Worm (Caenorhabditis elegans) whole organism, mixed stage, embryonic: ENCODE results near the gene C15F1.8.

ENCODE experiments used
- M03D4.4 ChIP-seq: sonication (generic microtip); optimal IDR thresholded peaks from 2 replicates; lab custom pipeline; 2017; ENCODE audit warnings: mild to moderate bottlenecking, missing genetic modification characterization, missing compliant biosample characterization
- bed-3 ChIP-seq: fragments of 200-800 bp; sonication (Bioruptor generic); optimal IDR thresholded peaks from 3 replicates; lab custom pipeline; 2018; ENCODE audit warnings: mild to moderate bottlenecking, missing genetic modification characterization, moderate library complexity, missing compliant biosample characterization
- blmp-1 ChIP-seq: fragments of 150-350 bp; optimal IDR thresholded peaks from 2 replicates; lab custom pipeline; 2014; ENCODE audit warnings: missing biosample characterization, missing genetic modification characterization
- ceh-39 ChIP-seq: fragments of 150-350 bp; optimal IDR thresholded peaks from 2 replicates; lab custom pipeline; 2014; ENCODE audit warnings: missing biosample characterization, missing genetic modification characterization
- ceh-43 ChIP-seq: fragments of 200-800 bp; sonication (Bioruptor generic); optimal IDR thresholded peaks from 2 replicates; lab custom pipeline; 2018; ENCODE audit warnings: mild to moderate bottlenecking, missing genetic modification characterization, moderate library complexity, missing compliant biosample characterization
- ceh-83 ChIP-seq: fragments of 200-800 bp; sonication (Bioruptor generic); optimal IDR thresholded peaks from 2 replicates; lab custom pipeline; 2018; ENCODE audit warnings: mild to moderate bottlenecking, missing genetic modification characterization, missing compliant biosample characterization
- ces-1 ChIP-seq: fragments of 150-350 bp; optimal IDR thresholded peaks from 2 replicates; lab custom pipeline; 2014; ENCODE audit warnings: missing biosample characterization, missing genetic modification reagents, missing genetic modification characterization
- cnd-1 ChIP-seq: fragments of 200-800 bp; sonication (Bioruptor generic); optimal IDR thresholded peaks from 2 replicates; lab custom pipeline; 2018; ENCODE audit warnings: mild to moderate bottlenecking, missing genetic modification characterization, missing compliant biosample characterization
- drap-1 ChIP-seq: fragments of 200-800 bp; sonication (Bioruptor generic); optimal IDR thresholded peaks from 3 replicates; lab custom pipeline; 2018; ENCODE audit warnings: mild to moderate bottlenecking, missing genetic modification characterization, missing compliant biosample characterization
- elt-1 ChIP-seq: sonication (generic microtip); optimal IDR thresholded peaks from 2 replicates; lab custom pipeline; 2017; ENCODE audit warnings: missing genetic modification characterization, mild to moderate bottlenecking, missing compliant biosample characterization, antibody characterized with exemption, moderate library complexity, borderline replicate concordance; ENCODE audit not compliant: insufficient read depth
- elt-3 ChIP-seq: fragments of 150-350 bp; optimal IDR thresholded peaks from 2 replicates; lab custom pipeline; 2014; ENCODE audit warnings: missing biosample characterization, missing genetic modification characterization
- flh-1 ChIP-seq: fragments of 200-800 bp; sonication (Bioruptor generic); optimal IDR thresholded peaks from 2 replicates; lab custom pipeline; 2018; ENCODE audit warnings: mild to moderate bottlenecking, missing genetic modification characterization, moderate library complexity, missing compliant biosample characterization
- ham-2 ChIP-seq: fragments of 200-800 bp; sonication (Bioruptor generic); optimal IDR thresholded peaks from 2 replicates; lab custom pipeline; 2018; ENCODE audit warnings: mild to moderate bottlenecking, missing genetic modification characterization, missing compliant biosample characterization
- lin-13 ChIP-seq: fragments of 150-350 bp; optimal IDR thresholded peaks from 2 replicates; lab custom pipeline; 2014; ENCODE audit warnings: missing biosample characterization, missing genetic modification characterization
- lin-32 ChIP-seq: fragments of 200-800 bp; sonication (Bioruptor generic); optimal IDR thresholded peaks from 2 replicates; lab custom pipeline; 2018; ENCODE audit warnings: mild to moderate bottlenecking, missing genetic modification characterization, missing compliant biosample characterization
- mab-5 ChIP-seq: fragments of 150-350 bp; optimal IDR thresholded peaks from 2 replicates; lab custom pipeline; 2014; ENCODE audit warnings: missing biosample characterization, missing genetic modification characterization
- mep-1 ChIP-seq: fragments of 150-350 bp; optimal IDR thresholded peaks from 2 replicates; lab custom pipeline; 2017; ENCODE audit warnings: missing biosample characterization, missing genetic modification reagents, missing genetic modification characterization, inconsistent platforms
- mls-2 ChIP-seq: sonication (generic microtip); optimal IDR thresholded peaks from 2 replicates; lab custom pipeline; 2016; ENCODE audit warnings: mild to moderate bottlenecking, missing genetic modification characterization, moderate library complexity, missing compliant biosample characterization
- nhr-237 ChIP-seq: fragments of 150-350 bp; optimal IDR thresholded peaks from 2 replicates; lab custom pipeline; 2014; ENCODE audit warnings: missing biosample characterization, missing genetic modification characterization
- nhr-76 ChIP-seq: sonication (generic microtip); optimal IDR thresholded peaks from 2 replicates; lab custom pipeline; 2017; ENCODE audit warnings: missing biosample characterization, missing genetic modification characterization
- sem-2 ChIP-seq: fragments of 200-800 bp; sonication (Bioruptor generic); optimal IDR thresholded peaks from 2 replicates; lab custom pipeline; 2018; ENCODE audit warnings: mild to moderate bottlenecking, missing genetic modification characterization, missing compliant biosample characterization
- snpc-4 ChIP-seq: fragments of 150-350 bp; optimal IDR thresholded peaks from 2 replicates; lab custom pipeline; 2014; ENCODE audit warnings: missing biosample characterization, missing genetic modification characterization
- sptf-1 ChIP-seq: sonication (generic microtip); optimal IDR thresholded peaks from 2 replicates; lab custom pipeline; 2017; ENCODE audit warnings: mild to moderate bottlenecking, missing genetic modification characterization, moderate library complexity, missing compliant biosample characterization
- tbx-8 ChIP-seq: fragments of 200-800 bp; sonication (Bioruptor generic); optimal IDR thresholded peaks from 2 replicates; lab custom pipeline; 2018; ENCODE audit warnings: mild to moderate bottlenecking, missing genetic modification characterization, moderate library complexity, missing compliant biosample characterization
- unc-120 ChIP-seq: sonication (generic microtip); optimal IDR thresholded peaks from 2 replicates; lab custom pipeline; 2017; ENCODE audit warnings: missing genetic modification characterization, missing compliant biosample characterization; ENCODE audit not compliant: poor library complexity, severe bottlenecking
- unc-39 ChIP-seq: fragments of 150-350 bp; optimal IDR thresholded peaks from 2 replicates; lab custom pipeline; 2014; ENCODE audit warnings: missing biosample characterization, missing genetic modification characterization
- unc-62 ChIP-seq: fragments of 150-350 bp; optimal IDR thresholded peaks from 2 replicates; lab custom pipeline; 2014; ENCODE audit warnings: missing biosample characterization, missing genetic modification reagents, missing genetic modification characterization
- zip-8 ChIP-seq: fragments of 150-350 bp; optimal IDR thresholded peaks from 2 replicates; lab custom pipeline; 2014; ENCODE audit warnings: missing biosample characterization, missing genetic modification characterization
- ztf-11 ChIP-seq: fragments of 150-350 bp; optimal IDR thresholded peaks from 2 replicates; lab custom pipeline; 2014; ENCODE audit warnings: missing biosample characterization, missing genetic modification characterization

The C15F1.8 gene

DNA sequence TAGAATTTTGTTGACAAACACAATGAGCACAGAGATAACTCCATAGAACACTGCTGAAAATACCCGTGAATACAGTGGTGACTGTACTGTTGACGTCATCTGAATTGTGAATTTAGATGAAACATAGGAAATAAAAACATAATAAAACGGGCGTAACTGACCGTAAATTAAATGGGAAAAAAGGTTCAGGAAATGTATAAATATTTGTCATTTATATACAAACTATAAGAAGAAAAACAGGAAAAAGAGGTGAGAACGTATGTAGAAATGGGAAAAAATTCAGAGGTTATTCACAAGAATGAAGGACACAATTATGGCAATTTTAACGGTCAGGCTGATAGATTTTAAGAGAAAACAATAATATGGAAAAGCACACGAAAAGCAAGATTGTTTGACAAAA, 35.0 kb upstream of the C15F1.8 start, which contains the start of gene sqv-7:
TSS of gene sqv-7 (minus strand) at position 101 of the 400 bp plus-strand sequence.
- TF ChIP-seq elt-3 (tag; lab: Kevin White, UChicago) (no peak), nhr-237 (tag; lab: Kevin White, UChicago) (no peak), blmp-1 (tag; lab: Kevin White, UChicago) (no peak), unc-62 (no peak), mab-5 (tag; lab: Kevin White, UChicago) (no peak), flh-1 (GFP tag; lab: Kevin White, UChicago) (no peak), cnd-1 (no peak), ces-1 (GFP tag; lab: Kevin White, UChicago) (no peak), ztf-11 (tag; lab: Kevin White, UChicago) (no peak), lin-13 (tag; lab: Kevin White, UChicago) (no peak), mep-1 (no peak), nhr-76 (tag; lab: Kevin White, UChicago) (no peak), ceh-83 (no peak), elt-1 (tag; lab: Kevin White, UChicago) (no peak), M03D4.4 (tag; lab: Kevin White, UChicago) (no peak), sptf-1 (no peak), drap-1 (GFP tag; lab: Kevin White, UChicago) (no peak), unc-120 (no peak)
- TF ChIP-seq, all 35 proteins: peak for 0

DNA sequence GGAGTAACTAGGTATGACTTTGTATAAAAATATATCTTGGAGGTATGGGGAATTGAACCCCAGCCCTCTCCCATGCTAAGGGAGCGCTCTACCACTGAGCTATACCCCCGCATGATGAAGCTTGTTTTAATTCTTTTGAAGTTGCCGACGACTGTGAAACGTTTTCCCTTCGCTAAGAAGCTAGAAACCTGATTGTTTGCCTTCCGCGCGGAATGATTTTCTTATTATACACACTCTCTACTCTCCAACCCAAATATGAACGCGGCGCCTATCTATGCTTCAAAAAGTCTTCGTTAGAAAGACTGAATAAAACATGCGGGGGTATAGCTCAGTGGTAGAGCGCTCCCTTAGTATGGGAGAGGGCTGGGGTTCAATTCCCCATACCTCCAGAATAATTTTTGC, 25.3 kb upstream of the C15F1.8 start:
- TF ChIP-seq ham-2 (GFP tag; lab: Kevin White, UChicago) (no peak), zip-8 (tag; lab: Kevin White, UChicago) (no peak), nhr-76 (tag; lab: Kevin White, UChicago) (no peak), ceh-39 (tag; lab: Kevin White, UChicago) (no peak), mls-2 (tag; lab: Kevin White, UChicago) (no peak), drap-1 (GFP tag; lab: Kevin White, UChicago) (no peak), ceh-43 (GFP tag; lab: Kevin White, UChicago) (no peak), sem-2 (GFP tag; lab: Kevin White, UChicago) (no peak), lin-13 (tag; lab: Kevin White, UChicago) (no peak), unc-39 (tag; lab: Kevin White, UChicago) (no peak), elt-1 (tag; lab: Kevin White, UChicago) (no peak), cnd-1 (no peak), mab-5 (tag; lab: Kevin White, UChicago) (no peak), unc-62 (no peak), lin-32 (GFP tag; lab: Kevin White, UChicago) (no peak)

DNA sequence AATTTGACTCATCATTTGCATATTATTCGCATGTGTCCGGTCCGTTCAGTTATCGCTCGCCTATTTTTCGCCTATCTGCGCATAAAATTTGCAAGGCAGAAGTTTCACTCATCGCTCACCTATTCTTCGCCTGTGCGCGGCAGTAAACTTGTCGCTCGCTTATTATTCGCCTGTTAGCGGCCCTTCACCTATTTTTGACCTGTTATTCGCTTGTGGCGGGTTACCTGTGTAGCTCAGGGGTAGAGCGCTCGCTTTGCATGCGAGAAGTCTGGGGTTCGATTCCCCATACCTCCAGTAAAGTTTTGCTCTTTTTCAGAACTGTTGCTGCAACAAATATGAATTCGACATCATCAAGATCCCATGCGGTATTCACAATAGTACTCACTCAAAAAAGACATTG, 23.8 kb upstream of the C15F1.8 start:
- peak; percentile 88 for TF ChIP-seq ham-2 (GFP tag; lab: Kevin White, UChicago)
- peak; percentile 90 for TF ChIP-seq cnd-1
- TF ChIP-seq bed-3 (GFP tag; lab: Kevin White, UChicago) = peak; percentile 73
- peak; percentile 92 for TF ChIP-seq M03D4.4 (tag; lab: Kevin White, UChicago)
- peak; percentile 92 for TF ChIP-seq ceh-83
- peak; percentile 66 for TF ChIP-seq unc-120
- TF ChIP-seq drap-1 (GFP tag; lab: Kevin White, UChicago) = peak; percentile 90
- TF ChIP-seq tbx-8 (GFP tag; lab: Kevin White, UChicago) = peak; percentile 70
- peak; percentile 90 for TF ChIP-seq sptf-1
- TF ChIP-seq flh-1 (GFP tag; lab: Kevin White, UChicago) = peak; percentile 75
- TF ChIP-seq mls-2 (tag; lab: Kevin White, UChicago) = peak; percentile 92
- TF ChIP-seq lin-32 (GFP tag; lab: Kevin White, UChicago) = peak; percentile 71
- TF ChIP-seq ceh-43 (GFP tag; lab: Kevin White, UChicago) = peak; percentile 80
- TF ChIP-seq sem-2 (GFP tag; lab: Kevin White, UChicago) = peak; percentile 83

DNA sequence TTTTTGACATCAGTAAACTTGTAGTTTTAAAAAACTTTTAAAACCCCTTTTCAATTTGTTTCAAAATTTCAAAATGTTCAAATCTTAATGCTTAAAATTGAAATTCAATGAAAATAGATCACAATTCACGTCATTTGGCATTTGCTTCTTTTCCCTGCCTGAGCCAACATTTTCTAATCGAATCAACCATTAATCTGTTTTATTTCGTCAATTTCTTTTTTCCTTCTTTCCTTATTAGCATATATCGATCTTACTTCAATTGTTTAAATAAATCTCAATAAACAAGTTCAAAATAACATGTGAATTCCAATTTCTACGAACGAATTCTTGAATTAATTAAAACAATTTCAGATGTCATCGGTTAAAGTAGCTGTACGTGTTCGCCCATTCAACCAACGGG, 18.0 kb upstream of the C15F1.8 start:
- peak; percentile 58 for TF ChIP-seq ces-1 (GFP tag; lab: Kevin White, UChicago)
- no peak for TF ChIP-seq M03D4.4 (tag; lab: Kevin White, UChicago)

DNA sequence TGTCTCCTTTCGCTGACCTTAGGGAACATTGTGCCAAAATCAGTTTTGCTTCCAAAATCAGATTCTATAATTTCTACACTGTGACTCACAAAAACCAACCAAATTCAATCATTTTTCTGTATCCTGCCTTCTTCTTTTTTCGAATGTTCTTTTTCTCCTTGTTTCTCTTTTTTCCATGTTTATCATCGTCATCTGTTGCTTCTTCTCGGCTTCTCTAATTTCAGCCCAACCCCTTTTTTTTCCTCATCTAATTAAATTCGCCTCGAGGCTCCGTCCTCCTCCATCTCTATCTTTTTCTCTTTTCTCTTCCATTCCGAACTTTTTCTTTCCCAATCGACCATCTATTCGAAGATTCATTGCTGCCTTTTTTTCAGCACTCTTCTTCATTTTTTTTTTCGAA, 17.0 kb upstream of the C15F1.8 start, which contains the start of gene unc-104:
TSS of gene unc-104 (plus strand) at position 311 of the 400 bp plus-strand sequence.
- TF ChIP-seq drap-1 (GFP tag; lab: Kevin White, UChicago) (no peak), snpc-4 (tag; lab: Kevin White, UChicago) (no peak), tbx-8 (GFP tag; lab: Kevin White, UChicago) (no peak), nhr-76 (tag; lab: Kevin White, UChicago) (no peak), ces-1 (GFP tag; lab: Kevin White, UChicago) (peak; percentile 72), M03D4.4 (tag; lab: Kevin White, UChicago) (no peak)
